Worm (Caenorhabditis elegans): ENCODE data around the gene C34D1.4.

DNA sequence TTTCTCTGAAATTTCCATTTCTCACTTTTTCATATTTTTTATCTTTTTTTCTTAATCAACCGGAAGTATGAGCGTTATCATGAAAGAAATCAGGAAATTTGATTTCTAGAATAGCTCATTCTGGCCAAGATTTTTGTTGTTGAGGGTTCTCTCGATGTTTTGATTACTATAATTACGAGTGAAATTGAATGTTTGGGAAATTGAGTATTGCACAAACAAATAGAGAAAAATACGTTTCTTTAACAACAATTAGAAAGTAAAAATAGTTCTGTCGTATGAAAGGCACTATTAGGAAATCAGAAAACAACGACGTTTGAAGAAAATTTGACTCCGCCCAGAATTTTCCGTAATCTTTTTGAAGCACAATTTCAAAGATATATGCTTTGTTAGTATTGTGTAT is 40.3 kb upstream of the C34D1.4 start:
- TF ChIP-seq unc-62 (GFP tag; optimal IDR thresholded peaks at IDR 0.05) (no peak), unc-120 (tag; optimal IDR thresholded peaks at IDR 0.05; ENCODE audit: poor library complexity, severe bottlenecking) (no peak), nhr-12 (tag; optimal IDR thresholded peaks at IDR 0.05) (no peak), ztf-11 (tag; optimal IDR thresholded peaks at IDR 0.05) (no peak), nhr-237 (tag; optimal IDR thresholded peaks at IDR 0.05) (no peak), mep-1 (tag; optimal IDR thresholded peaks at IDR 0.05) (no peak), snpc-4 (tag; optimal IDR thresholded peaks at IDR 0.05) (no peak), drap-1 (GFP tag; optimal IDR thresholded peaks at IDR 0.05) (no peak), pha-4 (tag; optimal IDR thresholded peaks at IDR 0.05) (no peak), elt-3 (tag; optimal IDR thresholded peaks at IDR 0.05) (no peak), sptf-1 (tag; optimal IDR thresholded peaks at IDR 0.05) (no peak), nhr-28 (tag; optimal IDR thresholded peaks at IDR 0.05) (no peak), mab-5 (tag; optimal IDR thresholded peaks at IDR 0.05) (no peak)
